Worm (Caenorhabditis elegans) whole organism, late embryonic: Measurements from ENCODE around the gene F55A11.6.

ENCODE experiments used
- ceh-30 ChIP-seq: fragments of 150-350 bp; optimal IDR thresholded peaks from 2 replicates; lab custom pipeline; 2014; ENCODE audit warnings: missing biosample characterization, missing genetic modification characterization
- che-1 ChIP-seq: sonication (generic microtip); optimal IDR thresholded peaks from 2 replicates; lab custom pipeline; 2016; ENCODE audit warnings: mild to moderate bottlenecking, missing genetic modification characterization, missing compliant biosample characterization
- dmd-4 ChIP-seq: sonication (generic microtip); optimal IDR thresholded peaks from 2 replicates; lab custom pipeline; 2016; ENCODE audit warnings: borderline replicate concordance, missing genetic modification characterization, missing compliant biosample characterization
- elt-2 ChIP-seq: sonication (generic microtip); optimal IDR thresholded peaks from 2 replicates; lab custom pipeline; 2016; ENCODE audit warnings: missing genetic modification reagents, missing genetic modification characterization, missing compliant biosample characterization
- elt-4 ChIP-seq: sonication (generic microtip); optimal IDR thresholded peaks from 2 replicates; lab custom pipeline; 2016; ENCODE audit warnings: missing genetic modification characterization, missing compliant biosample characterization
- ets-4 ChIP-seq: sonication (generic microtip); optimal IDR thresholded peaks from 2 replicates; lab custom pipeline; 2016; ENCODE audit warnings: missing genetic modification characterization, missing compliant biosample characterization
- fkh-10 ChIP-seq: fragments of 150-350 bp; optimal IDR thresholded peaks from 2 replicates; lab custom pipeline; 2014; ENCODE audit warnings: missing biosample characterization, missing genetic modification reagents, missing genetic modification characterization
- gmeb-2 ChIP-seq: sonication (generic microtip); optimal IDR thresholded peaks from 2 replicates; lab custom pipeline; 2016; ENCODE audit warnings: missing genetic modification characterization, inconsistent platforms, missing compliant biosample characterization
- hlh-15 ChIP-seq: sonication (generic microtip); optimal IDR thresholded peaks from 2 replicates; lab custom pipeline; 2016; ENCODE audit warnings: missing genetic modification characterization, missing compliant biosample characterization
- nfya-1 ChIP-seq: sonication (generic microtip); optimal IDR thresholded peaks from 2 replicates; lab custom pipeline; 2017; ENCODE audit warnings: missing genetic modification characterization, mild to moderate bottlenecking, missing compliant biosample characterization, antibody characterized with exemption, moderate library complexity
- pqm-1 ChIP-seq: sonication (generic microtip); optimal IDR thresholded peaks from 2 replicates; lab custom pipeline; 2016; ENCODE audit warnings: missing genetic modification characterization, missing compliant biosample characterization
- unc-55 ChIP-seq: sonication (generic microtip); optimal IDR thresholded peaks from 2 replicates; lab custom pipeline; 2017; ENCODE audit warnings: missing biosample characterization, missing genetic modification reagents, missing genetic modification characterization
- zip-5 ChIP-seq: sonication (generic microtip); optimal IDR thresholded peaks from 2 replicates; lab custom pipeline; 2016; ENCODE audit warnings: missing genetic modification characterization, missing compliant biosample characterization
- ztf-16 ChIP-seq: sonication (generic microtip); optimal IDR thresholded peaks from 2 replicates; lab custom pipeline; 2017; ENCODE audit warnings: missing genetic modification characterization, missing compliant biosample characterization

DNA sequence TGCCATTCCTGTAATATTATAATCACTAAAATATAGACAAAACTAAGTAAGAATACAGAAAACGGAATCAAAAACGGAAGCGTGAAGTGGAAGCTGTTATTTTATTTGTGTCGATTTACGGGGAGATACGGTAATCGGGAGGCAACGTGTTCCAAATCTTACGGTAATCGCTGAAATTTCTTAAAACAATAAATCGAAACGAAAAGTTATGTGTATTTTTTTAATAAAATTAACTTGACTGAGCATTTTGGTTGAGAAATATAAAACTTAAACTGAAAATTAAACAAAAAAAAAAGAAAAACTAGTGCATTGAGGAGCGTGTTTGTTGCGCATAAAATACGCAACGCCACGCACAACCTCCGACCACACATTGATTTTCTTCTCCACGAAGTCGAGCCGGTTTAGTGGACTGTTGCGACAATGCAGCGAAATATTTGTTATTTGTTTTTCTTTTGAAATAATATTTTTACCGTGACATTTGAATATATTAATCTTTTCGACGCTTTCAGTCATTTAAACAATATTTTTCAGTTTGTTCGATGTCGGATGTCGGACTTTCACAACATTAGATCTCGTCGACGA lies 12.2 kb upstream of the F55A11.6 start, which contains the start of the genes F55A11.1 and syx-5:
- TF ChIP-seq ztf-16 (no peak), gmeb-2 (no peak), fkh-10 (no peak), ets-4 (no peak), che-1 (no peak), unc-55 (no peak), dmd-4 (no peak), pqm-1 (tag; lab: Kevin White, UChicago) (no peak), zip-5 (tag; lab: Kevin White, UChicago) (no peak), nfya-1 (tag; lab: Kevin White, UChicago) (peak; percentile 81), elt-2 (tag; lab: Kevin White, UChicago) (no peak), elt-4 (no peak), hlh-15 (tag; lab: Kevin White, UChicago) (no peak), ceh-30 (peak; percentile 74)
